Fruit fly (Drosophila melanogaster) whole organism, embryonic: ENCODE measurements around the gene par-6.

ENCODE experiments used
- Atf-2 ChIP-seq: fragments of 200-800 bp; sonication (Bioruptor generic); optimal IDR thresholded peaks from 2 replicates; lab custom pipeline; 2016; ENCODE audit warnings: missing biosample characterization, missing genetic modification characterization
- CG10267 ChIP-seq: fragments of 200-800 bp; sonication (Bioruptor generic); optimal IDR thresholded peaks from 2 replicates; lab custom pipeline; 2018; ENCODE audit warnings: missing biosample characterization, mild to moderate bottlenecking, missing genetic modification characterization, moderate library complexity
- CG10366 ChIP-seq: fragments of 200-800 bp; sonication (Bioruptor generic); IDR thresholded peaks from 2 replicates; pipeline ENCODE4 v1.3.6; 2022; ENCODE audit warnings: missing biosample characterization, missing genetic modification characterization
- CG12219 ChIP-seq: fragments of 200-800 bp; sonication (Bioruptor generic); optimal IDR thresholded peaks from 3 replicates; lab custom pipeline; 2018; ENCODE audit warnings: missing biosample characterization, mild to moderate bottlenecking, missing genetic modification characterization
- CG13123 ChIP-seq: fragments of 200-800 bp; sonication (Bioruptor generic); optimal IDR thresholded peaks from 2 replicates; lab custom pipeline; 2016; ENCODE audit warnings: missing biosample characterization, missing genetic modification characterization
- CG13287 ChIP-seq: fragments of 200-800 bp; sonication (Bioruptor generic); IDR thresholded peaks from 2 replicates; pipeline ENCODE4 v1.3.6; 2022; ENCODE audit warnings: missing biosample characterization, missing genetic modification characterization; ENCODE audit not compliant: partially characterized antibody
- CG13624 ChIP-seq: fragments of 200-800 bp; sonication (Bioruptor generic); optimal IDR thresholded peaks from 2 replicates; lab custom pipeline; 2016; ENCODE audit warnings: missing biosample characterization, missing genetic modification characterization
- CG14014 ChIP-seq: fragments of 200-800 bp; sonication (Bioruptor generic); IDR thresholded peaks from 2 replicates; pipeline ENCODE4 v1.3.6; 2022; ENCODE audit warnings: missing biosample characterization, missing genetic modification characterization
- CG14710 ChIP-seq: fragments of 200-800 bp; sonication (Bioruptor generic); optimal IDR thresholded peaks from 3 replicates; lab custom pipeline; 2019; ENCODE audit warnings: missing biosample characterization, mild to moderate bottlenecking, missing genetic modification characterization, moderate library complexity
- CG15479 ChIP-seq: fragments of 200-800 bp; sonication (Bioruptor generic); optimal IDR thresholded peaks from 3 replicates; lab custom pipeline; 2019; ENCODE audit warnings: missing biosample characterization, mild to moderate bottlenecking, missing genetic modification characterization, moderate library complexity
- CG17612 ChIP-seq: fragments of 200-800 bp; sonication (Bioruptor generic); IDR thresholded peaks from 2 replicates; pipeline ENCODE4 v1.3.6; 2022; ENCODE audit warnings: missing biosample characterization, missing genetic modification characterization
- CG2889 ChIP-seq: fragments of 200-800 bp; sonication (Bioruptor generic); IDR thresholded peaks from 3 replicates; pipeline ENCODE4 v1.3.6; 2022; ENCODE audit warnings: missing biosample characterization, missing genetic modification characterization
- CG30431 ChIP-seq: fragments of 200-800 bp; sonication (Bioruptor generic); optimal IDR thresholded peaks from 2 replicates; lab custom pipeline; 2017; ENCODE audit warnings: missing biosample characterization, missing genetic modification characterization
- CG3281 ChIP-seq: fragments of 200-800 bp; sonication (Bioruptor generic); optimal IDR thresholded peaks from 3 replicates; lab custom pipeline; 2017; ENCODE audit warnings: missing biosample characterization, mild to moderate bottlenecking, missing genetic modification characterization
- CG3838 ChIP-seq: fragments of 200-800 bp; sonication (Bioruptor generic); optimal IDR thresholded peaks from 3 replicates; lab custom pipeline; 2016; ENCODE audit warnings: missing biosample characterization, missing genetic modification characterization
- CG43689 ChIP-seq: fragments of 200-800 bp; sonication (Bioruptor generic); IDR thresholded peaks from 2 replicates; pipeline ENCODE4 v1.3.6; 2022; ENCODE audit warnings: missing biosample characterization, missing genetic modification characterization
- CG5245 ChIP-seq: fragments of 200-800 bp; sonication (Bioruptor generic); optimal IDR thresholded peaks from 3 replicates; lab custom pipeline; 2016; ENCODE audit warnings: missing biosample characterization, missing genetic modification characterization
- CG7357 ChIP-seq: fragments of 200-800 bp; sonication (Bioruptor generic); IDR thresholded peaks from 3 replicates; pipeline ENCODE4 v1.3.6; 2022; ENCODE audit warnings: missing biosample characterization, missing genetic modification characterization
- CG7987 ChIP-seq: fragments of 200-800 bp; sonication (Bioruptor generic); optimal IDR thresholded peaks from 2 replicates; lab custom pipeline; 2018; ENCODE audit warnings: missing biosample characterization, mild to moderate bottlenecking, missing genetic modification characterization, moderate library complexity
- CG8359 ChIP-seq: fragments of 200-800 bp; sonication (Bioruptor generic); optimal IDR thresholded peaks from 2 replicates; lab custom pipeline; 2017; ENCODE audit warnings: missing biosample characterization, mild to moderate bottlenecking, missing genetic modification characterization, borderline replicate concordance
- CG9609 ChIP-seq: fragments of 200-800 bp; sonication (Bioruptor generic); optimal IDR thresholded peaks from 3 replicates; lab custom pipeline; 2016; ENCODE audit warnings: missing biosample characterization, missing genetic modification characterization
- Camta ChIP-seq: fragments of 200-800 bp; sonication (Bioruptor generic); optimal IDR thresholded peaks from 2 replicates; lab custom pipeline; 2016; ENCODE audit warnings: missing biosample characterization, missing genetic modification characterization
- CrebB ChIP-seq: fragments of 200-800 bp; sonication (Bioruptor generic); optimal IDR thresholded peaks from 3 replicates; lab custom pipeline; 2018; ENCODE audit warnings: missing biosample characterization, mild to moderate bottlenecking, missing genetic modification characterization
- D ChIP-seq, 2 experiments: fragments of 200-800 bp in 1 of 2; fragments of >200 bp in 1 of 2; sonication (Bioruptor generic) in 1 of 2; optimal IDR thresholded peaks; 2 replicates in 1 of 2; 3 replicates in 1 of 2; lab custom pipeline; 2017; ENCODE audit warnings: mild to moderate bottlenecking in 1 of 2, missing biosample characterization in 1 of 2, missing genetic modification characterization in 1 of 2, missing genetic modification reagents in 1 of 2
- Fer1 ChIP-seq: fragments of 200-800 bp; sonication (Bioruptor generic); optimal IDR thresholded peaks from 2 replicates; lab custom pipeline; 2017; ENCODE audit warnings: missing biosample characterization, mild to moderate bottlenecking, missing genetic modification characterization
- HmgZ ChIP-seq: fragments of 200-800 bp; sonication (Bioruptor generic); optimal IDR thresholded peaks from 2 replicates; lab custom pipeline; 2018; ENCODE audit warnings: missing biosample characterization, mild to moderate bottlenecking, missing genetic modification characterization
- Hr78 ChIP-seq, 2 experiments: fragments of 200-800 bp in 1 of 2; fragments of >200 bp in 1 of 2; sonication (Bioruptor generic) in 1 of 2; optimal IDR thresholded peaks; 2 replicates each; lab custom pipeline; 2017 to 2019; ENCODE audit warnings: missing biosample characterization in 2 of 2, missing genetic modification characterization in 2 of 2, mild to moderate bottlenecking in 1 of 2, moderate library complexity in 1 of 2
- MESR4 ChIP-seq: fragments of 200-800 bp; sonication (Bioruptor generic); optimal IDR thresholded peaks from 2 replicates; lab custom pipeline; 2018; ENCODE audit warnings: missing biosample characterization, mild to moderate bottlenecking, missing genetic modification characterization, moderate library complexity
- Mes4 ChIP-seq: fragments of 200-800 bp; sonication (Bioruptor generic); optimal IDR thresholded peaks from 2 replicates; lab custom pipeline; 2016; ENCODE audit warnings: missing biosample characterization, missing genetic modification characterization
- NC2α ChIP-seq: fragments of 200-800 bp; sonication (Bioruptor generic); optimal IDR thresholded peaks from 2 replicates; lab custom pipeline; 2016; ENCODE audit warnings: missing biosample characterization, missing genetic modification characterization
- Side ChIP-seq: fragments of 200-800 bp; sonication (Bioruptor generic); optimal IDR thresholded peaks from 2 replicates; lab custom pipeline; 2016; ENCODE audit warnings: missing biosample characterization, missing genetic modification characterization
- Six4 ChIP-seq: fragments of 200-800 bp; sonication (Bioruptor generic); optimal IDR thresholded peaks from 2 replicates; lab custom pipeline; 2016; ENCODE audit warnings: missing biosample characterization, missing genetic modification characterization
- Sry-δ ChIP-seq: fragments of 200-800 bp; sonication (Bioruptor generic); optimal IDR thresholded peaks from 2 replicates; lab custom pipeline; 2016; ENCODE audit warnings: missing biosample characterization, missing genetic modification characterization
- Ssrp ChIP-seq: fragments of 200-800 bp; sonication (Bioruptor generic); optimal IDR thresholded peaks from 2 replicates; lab custom pipeline; 2018; ENCODE audit warnings: missing biosample characterization, mild to moderate bottlenecking, missing genetic modification characterization, moderate library complexity
- bbx ChIP-seq: fragments of 200-800 bp; sonication (Bioruptor generic); IDR thresholded peaks from 2 replicates; pipeline ENCODE4 v1.3.6; 2022; ENCODE audit warnings: missing biosample characterization, missing genetic modification characterization; ENCODE audit not compliant: partially characterized antibody
- chn ChIP-seq: fragments of 200-800 bp; sonication (Bioruptor generic); optimal IDR thresholded peaks from 2 replicates; lab custom pipeline; 2016; ENCODE audit warnings: missing biosample characterization, missing genetic modification characterization
- corto ChIP-seq: fragments of 200-800 bp; sonication (Bioruptor generic); optimal IDR thresholded peaks from 2 replicates; lab custom pipeline; 2016; ENCODE audit warnings: missing biosample characterization, mild to moderate bottlenecking, missing genetic modification characterization, moderate library complexity
- disco-r ChIP-seq: fragments of 200-800 bp; sonication (Bioruptor generic); optimal IDR thresholded peaks from 2 replicates; lab custom pipeline; 2016; ENCODE audit warnings: missing biosample characterization, missing genetic modification characterization
- emc ChIP-seq: fragments of 200-800 bp; sonication (Bioruptor generic); optimal IDR thresholded peaks from 2 replicates; lab custom pipeline; 2016; ENCODE audit warnings: missing biosample characterization, missing genetic modification characterization
- eve ChIP-seq, 2 experiments: fragments of >200 bp; optimal IDR thresholded peaks; 2 replicates each; lab custom pipeline; 2017; ENCODE audit warnings: missing biosample characterization in 2 of 2, missing genetic modification characterization in 2 of 2
- gro ChIP-seq: fragments of 200-800 bp; sonication (Bioruptor generic); optimal IDR thresholded peaks from 2 replicates; lab custom pipeline; 2016; ENCODE audit warnings: missing biosample characterization, missing genetic modification characterization
- gt ChIP-seq: fragments of 200-800 bp; sonication (Bioruptor generic); IDR thresholded peaks from 2 replicates; pipeline ENCODE4 v1.3.6; 2022; ENCODE audit warnings: missing biosample characterization, missing genetic modification characterization
- hb ChIP-seq: fragments of 200-800 bp; sonication (Bioruptor generic); IDR thresholded peaks from 3 replicates; pipeline ENCODE4 v1.3.6; 2022; ENCODE audit warnings: missing biosample characterization, missing genetic modification characterization; ENCODE audit not compliant: partially characterized antibody
- hbn ChIP-seq: fragments of 200-800 bp; sonication (Bioruptor generic); IDR thresholded peaks from 2 replicates; pipeline ENCODE4 v1.3.6; 2022; ENCODE audit warnings: missing biosample characterization, missing genetic modification characterization; ENCODE audit not compliant: partially characterized antibody
- insv ChIP-seq, 2 experiments: fragments of 200-800 bp; sonication (Bioruptor generic); optimal IDR thresholded peaks; 3 replicates each; lab custom pipeline; 2016 to 2018; ENCODE audit warnings: missing biosample characterization in 2 of 2, missing genetic modification characterization in 2 of 2
- schlank ChIP-seq: fragments of 200-800 bp; sonication (Bioruptor generic); optimal IDR thresholded peaks from 2 replicates; lab custom pipeline; 2018; ENCODE audit warnings: missing biosample characterization, mild to moderate bottlenecking, missing genetic modification characterization
- slbo ChIP-seq: fragments of 200-800 bp; sonication (Bioruptor generic); IDR thresholded peaks from 2 replicates; pipeline ENCODE4 v1.3.6; 2022; ENCODE audit warnings: missing biosample characterization, missing genetic modification characterization
- tin ChIP-seq: fragments of 200-800 bp; sonication (Bioruptor generic); optimal IDR thresholded peaks from 3 replicates; lab custom pipeline; 2016; ENCODE audit warnings: missing biosample characterization, missing genetic modification characterization
- tup ChIP-seq: fragments of 200-800 bp; sonication (Bioruptor generic); optimal IDR thresholded peaks from 2 replicates; lab custom pipeline; 2016; ENCODE audit warnings: missing biosample characterization, mild to moderate bottlenecking, missing genetic modification characterization, moderate library complexity

The par-6 gene

DNA sequence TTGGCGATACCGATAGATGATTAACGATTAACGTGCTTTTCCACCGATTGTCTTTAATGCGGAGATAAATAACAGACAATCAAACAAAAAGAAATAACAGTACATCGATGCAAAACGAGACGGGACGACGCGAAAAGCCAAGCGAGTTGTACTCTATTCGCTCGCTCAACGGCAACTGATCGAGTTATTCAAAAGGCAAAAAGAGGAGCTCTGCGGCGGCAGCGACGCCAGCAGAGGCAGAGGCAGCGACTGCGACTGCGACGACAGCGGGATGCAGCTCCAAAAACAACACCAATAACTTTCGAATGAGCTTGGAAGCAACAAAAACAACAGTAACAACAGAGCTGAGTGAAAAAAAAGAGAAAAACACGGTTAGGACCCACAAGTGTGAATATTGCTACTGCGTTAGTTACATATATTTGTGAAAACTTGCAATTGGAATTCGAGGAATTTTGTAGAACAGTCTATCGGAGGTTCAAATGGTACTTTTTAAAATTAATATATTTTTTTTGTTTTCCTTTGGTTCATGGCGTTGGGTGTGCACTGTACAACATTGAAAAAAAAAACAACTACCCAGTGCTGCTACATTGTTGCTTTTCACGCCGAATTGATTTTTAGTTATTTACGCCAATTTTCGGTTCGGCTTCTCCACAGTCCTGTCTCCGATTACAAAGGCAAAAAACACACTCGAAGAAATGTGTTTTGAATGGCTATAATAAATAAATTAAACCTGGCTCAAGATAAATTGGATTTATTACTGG is 20.2 kb upstream of the par-6 start (continued):
- no peak for TF ChIP-seq CG13624 (GFP tag; lab: Kevin White, UChicago)
- TF ChIP-seq disco-r (GFP tag; lab: Kevin White, UChicago), result peak; percentile 3
- no peak for TF ChIP-seq Hr78 (GFP tag; optimal IDR thresholded peaks at IDR 0.05; lab: Kevin White, UChicago)
- TF ChIP-seq tin (GFP tag; lab: Kevin White, UChicago), result peak; percentile 49
- no peak for TF ChIP-seq Fer1
- TF ChIP-seq schlank (tag; lab: Kevin White, UChicago), result no peak
- no peak for TF ChIP-seq Sry-δ (GFP tag; lab: Kevin White, UChicago)
- no peak for TF ChIP-seq emc
- TF ChIP-seq CG7357, result no peak; the same call in 2 of the 3 replicates
- no peak for TF ChIP-seq Atf-2 (GFP tag; lab: Kevin White, UChicago)
- TF ChIP-seq Six4, result peak; percentile 14
- peak; percentile 22 for TF ChIP-seq CG12219 (GFP tag; lab: Kevin White, UChicago)
- TF ChIP-seq CG5245 (GFP tag; lab: Kevin White, UChicago), result peak; percentile 30
- TF ChIP-seq slbo (GFP tag; lab: Robert Waterston, UW), result peak; percentile 73
- no peak for TF ChIP-seq insv (GFP tag; optimal IDR thresholded peaks at IDR 0.05; lab: Kevin White, UChicago)
- TF ChIP-seq chn, result peak; percentile 49
- peak; percentile 82 for TF ChIP-seq CG10366 (GFP tag; lab: Robert Waterston, UW)
- TF ChIP-seq CG17612 (GFP tag; lab: Robert Waterston, UW), result no peak
- no peak for TF ChIP-seq NC2α (GFP tag; lab: Kevin White, UChicago)
- no peak for TF ChIP-seq hbn (GFP tag; lab: Robert Waterston, UW)
- no peak; the same call in 1 of the 2 replicates for TF ChIP-seq CG13287 (GFP tag; lab: Robert Waterston, UW)
- TF ChIP-seq CrebB (tag; lab: Kevin White, UChicago), result no peak
- no peak for TF ChIP-seq CG8359
- no peak for TF ChIP-seq CG15479
- peak; percentile 62 for TF ChIP-seq Ssrp
- no peak for TF ChIP-seq D (optimal IDR thresholded peaks at IDR 0.05; lab: Kevin White, UChicago)
- TF ChIP-seq D (GFP tag; optimal IDR thresholded peaks at IDR 0.05; lab: Kevin White, UChicago), result peak; percentile 26
- TF ChIP-seq eve (GFP tag; optimal IDR thresholded peaks at IDR 0.05; lab: Kevin White, UChicago), result no peak
- TF ChIP-seq CG3281, result no peak
- peak; percentile 49; the same call in 1 of the 3 replicates for TF ChIP-seq CG2889
- peak; percentile 50 for TF ChIP-seq CG10267 (tag; lab: Kevin White, UChicago)
- TF ChIP-seq CG9609 (GFP tag; lab: Kevin White, UChicago), result no peak
- peak; percentile 78 for TF ChIP-seq CG14014 (GFP tag; lab: Robert Waterston, UW)
- no peak for TF ChIP-seq bbx (GFP tag; lab: Robert Waterston, UW)
- TF ChIP-seq CG7987, result no peak
- peak; percentile 63 for TF ChIP-seq CG43689 (GFP tag; lab: Robert Waterston, UW)
- TF ChIP-seq CG13123, result no peak
- TF ChIP-seq Mes4 (GFP tag; lab: Kevin White, UChicago), result no peak
- no peak for TF ChIP-seq MESR4 (GFP tag; lab: Kevin White, UChicago)
- TF ChIP-seq HmgZ (tag; lab: Kevin White, UChicago), result no peak
- TF ChIP-seq gro (GFP tag; lab: Kevin White, UChicago), result no peak
- peak; percentile 60 for TF ChIP-seq corto (GFP tag; lab: Kevin White, UChicago)
- TF ChIP-seq tup (GFP tag; lab: Kevin White, UChicago), result peak; percentile 33
- TF ChIP-seq hb (GFP tag; lab: Robert Waterston, UW), result no peak
- TF ChIP-seq Camta (GFP tag; lab: Kevin White, UChicago), result peak; percentile 26
- TF ChIP-seq CG3838 (GFP tag; lab: Kevin White, UChicago), result no peak
- TF ChIP-seq Side (GFP tag; lab: Kevin White, UChicago), result no peak
- peak; percentile 0 for TF ChIP-seq CG30431 (GFP tag; lab: Kevin White, UChicago)
- peak; percentile 49 for TF ChIP-seq CG14710 (tag; lab: Kevin White, UChicago)
- TF ChIP-seq gt (GFP tag; lab: Robert Waterston, UW), result peak; percentile 59
